Fruit fly (Drosophila melanogaster) whole organism, embryonic: Measurements from ENCODE around the gene CG8149.

ENCODE experiments used
- CG10654 ChIP-seq: fragments of 200-800 bp; sonication (Bioruptor generic); optimal IDR thresholded peaks from 2 replicates; lab custom pipeline; 2016; ENCODE audit warnings: missing biosample characterization, missing genetic modification characterization
- CG11504 ChIP-seq: fragments of 200-800 bp; sonication (Bioruptor generic); optimal IDR thresholded peaks from 3 replicates; lab custom pipeline; 2019; ENCODE audit warnings: missing biosample characterization, mild to moderate bottlenecking, missing genetic modification characterization, moderate library complexity
- CG12659 ChIP-seq: fragments of 200-800 bp; sonication (Bioruptor generic); optimal IDR thresholded peaks from 3 replicates; lab custom pipeline; 2017; ENCODE audit warnings: mild to moderate bottlenecking, missing biosample characterization, missing genetic modification reagents, missing genetic modification characterization
- CG15269 ChIP-seq: fragments of 200-800 bp; sonication (Bioruptor generic); optimal IDR thresholded peaks from 2 replicates; lab custom pipeline; 2018; ENCODE audit warnings: missing biosample characterization, mild to moderate bottlenecking, missing genetic modification characterization, moderate library complexity
- CG16779 ChIP-seq: fragments of 200-800 bp; sonication (Bioruptor generic); IDR thresholded peaks from 2 replicates; pipeline ENCODE4 v1.3.6; 2022; ENCODE audit warnings: missing biosample characterization, missing genetic modification characterization
- CG17361 ChIP-seq: fragments of 200-800 bp; sonication (Bioruptor generic); IDR thresholded peaks from 3 replicates; pipeline ENCODE4 v1.3.6; 2022; ENCODE audit warnings: missing biosample characterization, missing genetic modification characterization
- CG17912 ChIP-seq: fragments of 200-800 bp; sonication (Bioruptor generic); optimal IDR thresholded peaks from 2 replicates; lab custom pipeline; 2018; ENCODE audit warnings: missing biosample characterization, mild to moderate bottlenecking, missing genetic modification characterization
- CG1832 ChIP-seq: fragments of 200-800 bp; sonication (Bioruptor generic); optimal IDR thresholded peaks from 2 replicates; lab custom pipeline; 2017; ENCODE audit warnings: missing biosample characterization, mild to moderate bottlenecking, missing genetic modification characterization, inconsistent platforms
- CG18619 ChIP-seq: fragments of 200-800 bp; sonication (Bioruptor generic); optimal IDR thresholded peaks from 3 replicates; lab custom pipeline; 2017; ENCODE audit warnings: missing biosample characterization, mild to moderate bottlenecking, missing genetic modification characterization
- CG2120 ChIP-seq: fragments of 200-800 bp; sonication (Bioruptor generic); optimal IDR thresholded peaks from 3 replicates; lab custom pipeline; 2016; ENCODE audit warnings: missing biosample characterization, missing genetic modification characterization
- CG2678 ChIP-seq: fragments of 200-800 bp; sonication (Bioruptor generic); optimal IDR thresholded peaks from 3 replicates; lab custom pipeline; 2019; ENCODE audit warnings: missing biosample characterization, mild to moderate bottlenecking, missing genetic modification characterization, moderate library complexity
- CG30403 ChIP-seq: fragments of 200-800 bp; sonication (Bioruptor generic); optimal IDR thresholded peaks from 3 replicates; lab custom pipeline; 2016; ENCODE audit warnings: missing biosample characterization, missing genetic modification characterization
- CG32532 ChIP-seq: fragments of 200-800 bp; sonication (Bioruptor generic); IDR thresholded peaks from 2 replicates; pipeline ENCODE4 v1.3.6; 2022; ENCODE audit warnings: missing biosample characterization, missing genetic modification characterization
- CG3281 ChIP-seq: fragments of 200-800 bp; sonication (Bioruptor generic); optimal IDR thresholded peaks from 3 replicates; lab custom pipeline; 2017; ENCODE audit warnings: missing biosample characterization, mild to moderate bottlenecking, missing genetic modification characterization
- CG33213 ChIP-seq: fragments of 200-800 bp; sonication (Bioruptor generic); optimal IDR thresholded peaks from 3 replicates; lab custom pipeline; 2016; ENCODE audit warnings: missing biosample characterization, missing genetic modification characterization
- CG3847 ChIP-seq: fragments of 200-800 bp; sonication (Bioruptor generic); IDR thresholded peaks from 2 replicates; pipeline ENCODE4 v1.3.6; 2022; ENCODE audit warnings: missing biosample characterization, missing genetic modification characterization
- CG7556 ChIP-seq: fragments of 200-800 bp; sonication (Bioruptor generic); optimal IDR thresholded peaks from 2 replicates; lab custom pipeline; 2017; ENCODE audit warnings: missing biosample characterization, mild to moderate bottlenecking, missing genetic modification characterization
- CG7839 ChIP-seq: fragments of 200-800 bp; sonication (Bioruptor generic); optimal IDR thresholded peaks from 3 replicates; lab custom pipeline; 2018; ENCODE audit warnings: missing biosample characterization, mild to moderate bottlenecking, missing genetic modification characterization, moderate library complexity
- CG8359 ChIP-seq: fragments of 200-800 bp; sonication (Bioruptor generic); optimal IDR thresholded peaks from 2 replicates; lab custom pipeline; 2017; ENCODE audit warnings: missing biosample characterization, mild to moderate bottlenecking, missing genetic modification characterization, borderline replicate concordance
- CG8388 ChIP-seq: fragments of 200-800 bp; sonication (Bioruptor generic); optimal IDR thresholded peaks from 2 replicates; lab custom pipeline; 2019; ENCODE audit warnings: missing biosample characterization, mild to moderate bottlenecking, missing genetic modification characterization, moderate library complexity
- CoRest ChIP-seq: fragments of 200-800 bp; sonication (Bioruptor generic); optimal IDR thresholded peaks from 3 replicates; lab custom pipeline; 2018; ENCODE audit warnings: missing biosample characterization, mild to moderate bottlenecking, missing genetic modification characterization, moderate library complexity
- Dfd ChIP-seq, 2 experiments: fragments of >200 bp; optimal IDR thresholded peaks; 2 replicates each; lab custom pipeline; 2017; ENCODE audit warnings: missing biosample characterization in 2 of 2, missing genetic modification characterization in 2 of 2
- Hand ChIP-seq: fragments of 200-800 bp; sonication (Bioruptor generic); optimal IDR thresholded peaks from 2 replicates; lab custom pipeline; 2017; ENCODE audit warnings: mild to moderate bottlenecking, missing biosample characterization, missing genetic modification reagents, missing genetic modification characterization
- Hmr ChIP-seq: fragments of 200-800 bp; sonication (Bioruptor generic); optimal IDR thresholded peaks from 3 replicates; lab custom pipeline; 2017; ENCODE audit warnings: mild to moderate bottlenecking, missing biosample characterization, missing genetic modification reagents, missing genetic modification characterization
- Med ChIP-seq: fragments of 200-800 bp; sonication (Bioruptor generic); peaks from one replicate; lab custom pipeline; 2016; ENCODE audit warnings: missing biosample characterization, missing genetic modification characterization, mild to moderate bottlenecking, inconsistent platforms, moderate library complexity
- Meics ChIP-seq: fragments of 200-800 bp; sonication (Bioruptor generic); optimal IDR thresholded peaks from 2 replicates; lab custom pipeline; 2017; ENCODE audit warnings: missing biosample characterization, mild to moderate bottlenecking, missing genetic modification characterization
- Nf-YC ChIP-seq: fragments of 200-800 bp; optimal IDR thresholded peaks from 3 replicates; lab custom pipeline; 2019; ENCODE audit warnings: missing biosample characterization, mild to moderate bottlenecking, missing genetic modification characterization, moderate library complexity
- Pdp1 ChIP-seq, 2 experiments: fragments of 200-800 bp; sonication (Bioruptor generic); optimal IDR thresholded peaks; 3 replicates each; lab custom pipeline; 2016; ENCODE audit warnings: missing biosample characterization in 2 of 2, missing genetic modification characterization in 2 of 2, mild to moderate bottlenecking in 1 of 2, moderate library complexity in 1 of 2
- Rfx ChIP-seq: fragments of 200-800 bp; sonication (Bioruptor generic); IDR thresholded peaks from 2 replicates; pipeline ENCODE4 v1.3.6; 2022; ENCODE audit warnings: missing biosample characterization, missing genetic modification characterization
- Sin3A ChIP-seq: fragments of >200 bp; optimal IDR thresholded peaks from 2 replicates; lab custom pipeline; 2018
- abd-A ChIP-seq: fragments of 200-800 bp; sonication (Bioruptor generic); optimal IDR thresholded peaks from 3 replicates; lab custom pipeline; 2019; ENCODE audit warnings: missing biosample characterization, mild to moderate bottlenecking, missing genetic modification characterization, moderate library complexity
- chm ChIP-seq: fragments of 200-800 bp; sonication (Bioruptor generic); IDR thresholded peaks from 2 replicates; pipeline ENCODE4 v1.3.6; 2022; ENCODE audit warnings: missing biosample characterization, missing genetic modification characterization
- crol ChIP-seq: fragments of 200-800 bp; sonication (Bioruptor generic); IDR thresholded peaks from 2 replicates; pipeline ENCODE4 v1.3.6; 2022; ENCODE audit warnings: missing biosample characterization, missing genetic modification characterization
- cwo ChIP-seq: fragments of 200-800 bp; sonication (Bioruptor generic); optimal IDR thresholded peaks from 3 replicates; lab custom pipeline; 2017; ENCODE audit warnings: missing biosample characterization, missing genetic modification characterization, mild to moderate bottlenecking, moderate library complexity, missing genetic modification reagents
- dmrt99B ChIP-seq: fragments of 200-800 bp; sonication (Bioruptor generic); optimal IDR thresholded peaks from 2 replicates; lab custom pipeline; 2018; ENCODE audit warnings: missing biosample characterization, mild to moderate bottlenecking, missing genetic modification characterization, moderate library complexity
- gem ChIP-seq: fragments of 200-800 bp; sonication (Bioruptor generic); optimal IDR thresholded peaks from 2 replicates; lab custom pipeline; 2019; ENCODE audit warnings: missing biosample characterization, mild to moderate bottlenecking, missing genetic modification characterization, moderate library complexity
- grau ChIP-seq: fragments of 200-800 bp; optimal IDR thresholded peaks from 3 replicates; lab custom pipeline; 2019; ENCODE audit warnings: missing biosample characterization, mild to moderate bottlenecking, missing genetic modification characterization, moderate library complexity
- jigr1 ChIP-seq: fragments of 200-800 bp; sonication (Bioruptor generic); IDR thresholded peaks from 3 replicates; pipeline ENCODE4 v1.3.6; 2022; ENCODE audit warnings: missing biosample characterization, missing genetic modification characterization
- lilli ChIP-seq: fragments of 200-800 bp; sonication (Bioruptor generic); optimal IDR thresholded peaks from 3 replicates; lab custom pipeline; 2016; ENCODE audit warnings: missing biosample characterization, missing genetic modification characterization
- slou ChIP-seq: fragments of 200-800 bp; sonication (Bioruptor generic); optimal IDR thresholded peaks from 3 replicates; lab custom pipeline; 2016; ENCODE audit warnings: missing biosample characterization, missing genetic modification characterization
- wek ChIP-seq: fragments of 200-800 bp; sonication (Bioruptor generic); optimal IDR thresholded peaks from 3 replicates; lab custom pipeline; 2018; ENCODE audit warnings: missing biosample characterization, mild to moderate bottlenecking, missing genetic modification characterization, moderate library complexity

The CG8149 gene

DNA sequence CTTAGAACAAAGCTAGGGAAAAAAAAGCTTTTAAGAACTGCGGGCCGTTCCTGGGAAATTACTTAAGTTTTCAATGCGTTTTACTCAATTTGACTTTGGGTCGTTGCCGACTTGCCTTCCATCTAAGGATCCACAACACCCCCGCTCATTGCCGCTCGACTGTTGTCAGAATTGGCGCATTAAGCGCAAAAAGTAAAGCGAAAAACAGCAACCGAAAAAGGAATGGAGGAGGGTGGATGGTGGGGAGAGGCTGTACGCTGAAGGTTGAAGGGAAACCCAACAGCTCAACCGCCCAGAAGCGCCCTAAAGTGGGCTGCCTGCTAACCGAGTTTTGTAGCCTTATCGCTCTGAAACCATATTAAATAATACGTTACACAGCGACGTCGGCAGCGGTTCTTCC, 16.9 kb upstream of the CG8149 start:
- TF ChIP-seq abd-A, result peak; percentile 88
- no peak for TF ChIP-seq CG33213 (GFP tag; lab: Kevin White, UChicago)
- TF ChIP-seq CG32532, result 0 out of 2 replicates have a peak, but pooled peaks have one; percentile 33
- peak; percentile 24; the same call in 1 of the 2 replicates for TF ChIP-seq Rfx (GFP tag; lab: Robert Waterston, UW)
- 0 out of 2 replicates have a peak, but pooled peaks have one; percentile 3 for TF ChIP-seq CG16779 (GFP tag; lab: Robert Waterston, UW)
- no peak for TF ChIP-seq wek (GFP tag; lab: Kevin White, UChicago)
- TF ChIP-seq CG17912 (GFP tag; lab: Kevin White, UChicago), result no peak
- peak; percentile 51 for TF ChIP-seq crol (GFP tag; lab: Robert Waterston, UW)
- no peak for TF ChIP-seq Sin3A

DNA sequence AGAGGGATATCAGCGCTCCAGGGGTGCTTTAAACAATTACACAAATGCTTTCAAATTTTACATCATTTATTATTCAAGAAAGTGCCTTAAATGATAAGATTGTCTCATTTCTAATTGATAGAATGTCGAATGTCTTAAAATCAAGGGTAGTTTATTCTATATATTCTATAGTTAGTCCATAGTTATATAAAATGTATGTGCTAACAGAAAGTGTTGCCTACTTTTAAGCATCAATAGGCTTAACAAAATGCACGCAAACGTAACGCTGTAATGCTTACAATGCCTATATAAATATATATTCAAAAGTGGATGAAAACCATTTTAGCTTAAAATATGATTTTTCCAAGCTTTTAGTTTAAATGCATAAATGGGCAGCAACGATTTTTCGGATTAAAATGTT, 16.5 kb upstream of the CG8149 start:
- peak; percentile 5 for TF ChIP-seq CG12659 (GFP tag; lab: Kevin White, UChicago)
- TF ChIP-seq cwo (GFP tag; lab: Kevin White, UChicago), result peak; percentile 4
- TF ChIP-seq gem (tag; lab: Kevin White, UChicago), result peak; percentile 28
- no peak for TF ChIP-seq Dfd (GFP tag; optimal IDR thresholded peaks at IDR 0.05; lab: Kevin White, UChicago)
- peak; percentile 12 for TF ChIP-seq CG3281 (GFP tag; lab: Kevin White, UChicago)
- TF ChIP-seq CG30403 (GFP tag; lab: Kevin White, UChicago), result peak; percentile 17
- TF ChIP-seq Nf-YC (tag; lab: Kevin White, UChicago), result peak; percentile 14
- peak; percentile 28 for TF ChIP-seq CG2120 (GFP tag; lab: Kevin White, UChicago)
- no peak for TF ChIP-seq CG1832 (GFP tag; lab: Kevin White, UChicago)
- TF ChIP-seq Meics (GFP tag; lab: Kevin White, UChicago), result peak; percentile 52
- TF ChIP-seq CG18619 (GFP tag; lab: Kevin White, UChicago), result peak; percentile 18
- peak; percentile 50 for TF ChIP-seq CG11504 (tag; lab: Kevin White, UChicago)
- TF ChIP-seq dmrt99B (tag; lab: Kevin White, UChicago), result peak; percentile 4
- peak; percentile 5 for TF ChIP-seq lilli (GFP tag; lab: Kevin White, UChicago)
- TF ChIP-seq Med, result peak; percentile 41
- peak; percentile 45 for TF ChIP-seq CG2678 (tag; lab: Kevin White, UChicago)
- TF ChIP-seq CG15269 (tag; lab: Kevin White, UChicago), result peak; percentile 10
- TF ChIP-seq Hmr (GFP tag; lab: Kevin White, UChicago), result peak; percentile 26
- peak; percentile 41 for TF ChIP-seq CG7839 (tag; lab: Kevin White, UChicago)
- peak; percentile 57 for TF ChIP-seq CG7556
- no peak for TF ChIP-seq slou (GFP tag; lab: Kevin White, UChicago)
- TF ChIP-seq Hand, result peak; percentile 56
- TF ChIP-seq CG10654 (GFP tag; lab: Kevin White, UChicago), result no peak
- TF ChIP-seq CG8388 (GFP tag; lab: Kevin White, UChicago), result no peak
- peak; percentile 27 for TF ChIP-seq grau (tag; lab: Kevin White, UChicago)
- no peak for TF ChIP-seq CG3847 (GFP tag; lab: Robert Waterston, UW)
- no peak for TF ChIP-seq CG8359 (GFP tag; lab: Kevin White, UChicago)
- TF ChIP-seq jigr1 (GFP tag; lab: Robert Waterston, UW), result no peak
- TF ChIP-seq CG17361 (GFP tag; lab: Robert Waterston, UW), result peak; percentile 39; the same call in 1 of the 3 replicates
- peak; percentile 25 for TF ChIP-seq CoRest (tag; lab: Kevin White, UChicago)
- peak in 1 of 2 experiments; percentile 7 for TF ChIP-seq Pdp1 (GFP tag; optimal IDR thresholded peaks at IDR 0.05; lab: Kevin White, UChicago)
- TF ChIP-seq chm (GFP tag; lab: Robert Waterston, UW), result no peak
